Fruit fly (Drosophila melanogaster): ENCODE measurements around the gene Arts.
A peak's percentile ranks its signal among the peaks of the same experiment; 100 is the strongest.

Arts gene

dm6 chr3L:16642088-16642507, 39.4 kb downstream of the Arts start (continued):
- peak; percentile 86 for TF ChIP-seq phol (tag; optimal IDR thresholded peaks at IDR 0.05)
- TF ChIP-seq oc (tag; optimal IDR thresholded peaks at IDR 0.05) = no peak
- TF ChIP-seq toy (GFP tag; IDR thresholded peaks at IDR 0.05) = no peak
- no peak for TF ChIP-seq CG11456 (GFP tag; IDR thresholded peaks at IDR 0.05)
- TF ChIP-seq fd102C (GFP tag; optimal IDR thresholded peaks at IDR 0.05) = no peak
- TF ChIP-seq E2f2 (GFP tag; IDR thresholded peaks at IDR 0.05) = no peak
- no peak for TF ChIP-seq CG7745 (tag; optimal IDR thresholded peaks at IDR 0.05)
- TF ChIP-seq peb (GFP tag; IDR thresholded peaks at IDR 0.05) = 0 out of 2 replicates have a peak, but pooled peaks have one; percentile 39
- no peak for TF ChIP-seq Stat92E (GFP tag; optimal IDR thresholded peaks at IDR 0.05)
- TF ChIP-seq CG17359 (tag; optimal IDR thresholded peaks at IDR 0.05) = peak; percentile 62
- no peak for TF ChIP-seq TFAM (GFP tag; optimal IDR thresholded peaks at IDR 0.05)
- peak; percentile 49 for TF ChIP-seq pum (GFP tag; optimal IDR thresholded peaks at IDR 0.05)
- no peak for TF ChIP-seq cas (GFP tag; IDR thresholded peaks at IDR 0.05)
- TF ChIP-seq CG17361 (GFP tag; IDR thresholded peaks at IDR 0.05) = peak; percentile 92
- no peak for TF ChIP-seq inv (GFP tag; IDR thresholded peaks at IDR 0.05; ENCODE audit: partially characterized antibody)
- TF ChIP-seq trh (GFP tag; optimal IDR thresholded peaks at IDR 0.05) = no peak
- no peak for TF ChIP-seq otp (GFP tag; IDR thresholded peaks at IDR 0.05)
- no peak for TF ChIP-seq CG1792 (GFP tag; optimal IDR thresholded peaks at IDR 0.05)
- peak; percentile 70 for TF ChIP-seq nerfin-1 (tag; optimal IDR thresholded peaks at IDR 0.05)
- peak; percentile 33 to 66 for TF ChIP-seq chif (GFP tag; optimal IDR thresholded peaks at IDR 0.05)
- no peak for TF ChIP-seq CkIIα-i1 (GFP tag; IDR thresholded peaks at IDR 0.05)
- no peak for TF ChIP-seq CG13123 (GFP tag; optimal IDR thresholded peaks at IDR 0.05)
- no peak for TF ChIP-seq schlank (tag; optimal IDR thresholded peaks at IDR 0.05)
- TF ChIP-seq CG16779 (GFP tag; IDR thresholded peaks at IDR 0.05) = no peak
- TF ChIP-seq Lim3 (GFP tag; IDR thresholded peaks at IDR 0.05) = no peak
- no peak for TF ChIP-seq cg (GFP tag; optimal IDR thresholded peaks at IDR 0.05)
- TF ChIP-seq Hsf (GFP tag; optimal IDR thresholded peaks at IDR 0.05) = peak; percentile 16
- no peak for TF ChIP-seq CG8765 (GFP tag; IDR thresholded peaks at IDR 0.05)
- peak; percentile 15 for TF ChIP-seq NfI (GFP tag; optimal IDR thresholded peaks at IDR 0.05)
- no peak for TF ChIP-seq C15 (GFP tag; IDR thresholded peaks at IDR 0.05)
- no peak for TF ChIP-seq Doc2 (GFP tag; IDR thresholded peaks at IDR 0.05)
- TF ChIP-seq CG15073 (GFP tag; optimal IDR thresholded peaks at IDR 0.05) = peak; percentile 15
- TF ChIP-seq B-H1 (GFP tag; IDR thresholded peaks at IDR 0.05) = no peak
- TF ChIP-seq CG14860 (GFP tag; IDR thresholded peaks at IDR 0.05; ENCODE audit: partially characterized antibody) = no peak
- TF ChIP-seq CG12942 (GFP tag; optimal IDR thresholded peaks at IDR 0.05) = peak; percentile 27
- TF ChIP-seq repo (GFP tag; optimal IDR thresholded peaks at IDR 0.05) = no peak
- no peak for TF ChIP-seq cad (GFP tag; optimal IDR thresholded peaks at IDR 0.05)
- TF ChIP-seq HLH4C (GFP tag; IDR thresholded peaks at IDR 0.05; ENCODE audit: partially characterized antibody) = no peak
- TF ChIP-seq CG3281 (GFP tag; optimal IDR thresholded peaks at IDR 0.05) = no peak
- no peak for TF ChIP-seq CG18011 (GFP tag; optimal IDR thresholded peaks at IDR 0.05)
- TF ChIP-seq Dfd (GFP tag; optimal IDR thresholded peaks at IDR 0.05) = no peak
- no peak for TF ChIP-seq bbx (GFP tag; IDR thresholded peaks at IDR 0.05; ENCODE audit: partially characterized antibody)
- TF ChIP-seq CG32767 (GFP tag; IDR thresholded peaks at IDR 0.05) = 0 out of 2 replicates have a peak, but pooled peaks have one; percentile 22
- TF ChIP-seq slp2 (GFP tag; optimal IDR thresholded peaks at IDR 0.05) = peak; percentile 5
- TF ChIP-seq Sin3A (optimal IDR thresholded peaks at IDR 0.05) = no peak
- no peak for TF ChIP-seq Deaf1 (tag; optimal IDR thresholded peaks at IDR 0.05)
- TF ChIP-seq az2 (GFP tag; optimal IDR thresholded peaks at IDR 0.05) = peak; percentile 64
- peak; percentile 26 for TF ChIP-seq nom (GFP tag; optimal IDR thresholded peaks at IDR 0.05)
- TF ChIP-seq ash1 (GFP tag; optimal IDR thresholded peaks at IDR 0.05) = no peak
- no peak for TF ChIP-seq luna (GFP tag; optimal IDR thresholded peaks at IDR 0.05)
- TF ChIP-seq HLHmδ (GFP tag; optimal IDR thresholded peaks at IDR 0.05) = no peak
- no peak for TF ChIP-seq CG12744 (GFP tag; optimal IDR thresholded peaks at IDR 0.05)

Measured in whole organism, embryonic.